Worm (Caenorhabditis elegans) whole organism, young adult: ENCODE results near the gene ZK1290.10.

Experiments
- B0019.2 ChIP-seq: fragments of 200-800 bp; sonication (Bioruptor generic); conservative IDR thresholded peaks from 2 replicates; pipeline ENCODE4 v1.3.6; 2022; ENCODE audit warnings: missing genetic modification reagents, missing genetic modification characterization, missing compliant biosample characterization
- B0261.1 ChIP-seq: sonication (generic microtip); optimal IDR thresholded peaks from 2 replicates; lab custom pipeline; 2016; ENCODE audit warnings: mild to moderate bottlenecking, missing genetic modification characterization, moderate library complexity, missing compliant biosample characterization
- C06A6.2 ChIP-seq: fragments of 200-800 bp; sonication (Bioruptor generic); conservative IDR thresholded peaks from 2 replicates; pipeline ENCODE4 v1.3.6; 2022; ENCODE audit warnings: missing genetic modification characterization, missing compliant biosample characterization
- F10E7.11 ChIP-seq: sonication (generic microtip); optimal IDR thresholded peaks from 2 replicates; lab custom pipeline; 2017; ENCODE audit warnings: mild to moderate bottlenecking, missing genetic modification characterization, moderate library complexity, missing compliant biosample characterization
- F22D6.2 ChIP-seq: sonication (generic microtip); optimal IDR thresholded peaks from 2 replicates; lab custom pipeline; 2016; ENCODE audit warnings: mild to moderate bottlenecking, missing genetic modification characterization, missing compliant biosample characterization
- F33H1.4 ChIP-seq: fragments of 200-800 bp; sonication (Bioruptor generic); IDR thresholded peaks from 2 replicates; pipeline ENCODE4 v1.3.6; 2022; ENCODE audit warnings: missing genetic modification reagents, missing genetic modification characterization, missing compliant biosample characterization
- F37B4.10 ChIP-seq: fragments of 200-800 bp; sonication (Bioruptor generic); IDR thresholded peaks from 2 replicates; pipeline ENCODE4 v1.3.6; 2022; ENCODE audit warnings: missing genetic modification characterization, missing compliant biosample characterization
- F52B5.7 ChIP-seq: sonication (generic microtip); optimal IDR thresholded peaks from 2 replicates; lab custom pipeline; 2016; ENCODE audit warnings: mild to moderate bottlenecking, missing genetic modification characterization, missing compliant biosample characterization
- T07F8.4 ChIP-seq: sonication (generic microtip); optimal IDR thresholded peaks from 2 replicates; lab custom pipeline; 2016; ENCODE audit warnings: mild to moderate bottlenecking, missing genetic modification characterization, moderate library complexity, missing compliant biosample characterization
- T26A5.8 ChIP-seq: sonication (generic microtip); optimal IDR thresholded peaks from 2 replicates; lab custom pipeline; 2016; ENCODE audit warnings: missing genetic modification characterization, missing compliant biosample characterization
- Y53F4B.3 ChIP-seq: fragments of 200-800 bp; sonication (Bioruptor generic); IDR thresholded peaks from 2 replicates; pipeline ENCODE4 v1.3.6; 2022; ENCODE audit warnings: missing genetic modification reagents, missing genetic modification characterization, missing compliant biosample characterization
- Y67H2A.10 ChIP-seq: fragments of 200-800 bp; sonication (Bioruptor generic); conservative IDR thresholded peaks from 2 replicates; pipeline ENCODE4 v1.3.6; 2022; ENCODE audit warnings: missing genetic modification reagents, missing genetic modification characterization, missing compliant biosample characterization
- Y79H2A.3 ChIP-seq: fragments of 200-800 bp; sonication (Bioruptor generic); conservative IDR thresholded peaks from 2 replicates; pipeline ENCODE4 v1.3.6; 2022; ENCODE audit warnings: missing genetic modification reagents, missing genetic modification characterization, missing compliant biosample characterization
- ZK185.1 ChIP-seq: sonication (generic microtip); optimal IDR thresholded peaks from 2 replicates; lab custom pipeline; 2016; ENCODE audit warnings: mild to moderate bottlenecking, missing genetic modification characterization, missing compliant biosample characterization; ENCODE audit not compliant: poor library complexity, severe bottlenecking
- akir-1 ChIP-seq: fragments of 200-800 bp; sonication (Bioruptor generic); optimal IDR thresholded peaks from 2 replicates; lab custom pipeline; 2018; ENCODE audit warnings: mild to moderate bottlenecking, missing genetic modification characterization, moderate library complexity, missing compliant biosample characterization
- aptf-3 ChIP-seq: fragments of 200-800 bp; sonication (Bioruptor generic); IDR thresholded peaks from 2 replicates; pipeline ENCODE4 v1.3.6; 2022; ENCODE audit warnings: missing genetic modification characterization, missing compliant biosample characterization
- atf-7 ChIP-seq: sonication (generic microtip); optimal IDR thresholded peaks from 2 replicates; lab custom pipeline; 2017; ENCODE audit warnings: mild to moderate bottlenecking, missing genetic modification characterization, missing compliant biosample characterization
- cebp-2 ChIP-seq: fragments of 200-800 bp; sonication (Bioruptor generic); IDR thresholded peaks from 2 replicates; pipeline ENCODE4 v1.3.6; 2022; ENCODE audit warnings: missing genetic modification characterization, missing compliant biosample characterization
- ceh-27 ChIP-seq: fragments of 200-800 bp; sonication (Bioruptor generic); optimal IDR thresholded peaks from 2 replicates; lab custom pipeline; 2018; ENCODE audit warnings: mild to moderate bottlenecking, missing genetic modification characterization, moderate library complexity, missing compliant biosample characterization
- ceh-58 ChIP-seq: fragments of 200-800 bp; sonication (Bioruptor generic); IDR thresholded peaks from 2 replicates; pipeline ENCODE4 v1.3.6; 2022; ENCODE audit warnings: missing genetic modification characterization, missing compliant biosample characterization
- dox-1 ChIP-seq: fragments of 200-800 bp; sonication (Bioruptor generic); IDR thresholded peaks from 2 replicates; pipeline ENCODE4 v1.3.6; 2022; ENCODE audit warnings: missing genetic modification reagents, missing genetic modification characterization, missing compliant biosample characterization
- dpff-1 ChIP-seq: sonication (generic microtip); optimal IDR thresholded peaks from 2 replicates; lab custom pipeline; 2017; ENCODE audit warnings: mild to moderate bottlenecking, missing genetic modification characterization, missing compliant biosample characterization
- dpl-1 ChIP-seq: fragments of 150-350 bp; optimal IDR thresholded peaks from 2 replicates; lab custom pipeline; 2014; ENCODE audit warnings: missing biosample characterization, missing genetic modification reagents, missing genetic modification characterization
- efl-1 ChIP-seq: fragments of 150-350 bp; optimal IDR thresholded peaks from 2 replicates; lab custom pipeline; 2014; ENCODE audit warnings: missing biosample characterization, missing genetic modification reagents, missing genetic modification characterization
- gei-17 ChIP-seq: fragments of 200-800 bp; sonication (Bioruptor generic); optimal IDR thresholded peaks from 2 replicates; lab custom pipeline; 2018; ENCODE audit warnings: mild to moderate bottlenecking, missing genetic modification characterization, missing compliant biosample characterization
- him-1 ChIP-seq: sonication (generic microtip); optimal IDR thresholded peaks from 2 replicates; lab custom pipeline; 2016; ENCODE audit warnings: missing genotype, missing genetic modification reagents, missing genetic modification characterization, missing compliant biosample characterization
- hmg-20 ChIP-seq: fragments of 200-800 bp; sonication (Bioruptor generic); IDR thresholded peaks from 2 replicates; pipeline ENCODE4 v1.3.6; 2022; ENCODE audit warnings: missing genetic modification reagents, missing genetic modification characterization, missing compliant biosample characterization
- lag-1 ChIP-seq: fragments of 200-800 bp; sonication (Bioruptor generic); IDR thresholded peaks from 2 replicates; pipeline ENCODE4 v1.3.6; 2022; ENCODE audit warnings: missing genetic modification reagents, missing genetic modification characterization, missing compliant biosample characterization
- lin-35 ChIP-seq, 3 experiments: fragments of 150-350 bp in 2 of 3; sonication (generic microtip) in 1 of 3; optimal IDR thresholded peaks; 2 replicates each; lab custom pipeline; 2014 to 2018; ENCODE audit warnings: missing biosample characterization in 3 of 3, missing genetic modification characterization in 3 of 3, missing genetic modification reagents in 3 of 3
- lin-54 ChIP-seq: fragments of 200-800 bp; sonication (Bioruptor generic); optimal IDR thresholded peaks from 2 replicates; lab custom pipeline; 2018; ENCODE audit warnings: mild to moderate bottlenecking, missing genetic modification characterization, missing compliant biosample characterization
- lsl-1 ChIP-seq: fragments of 200-800 bp; sonication (Bioruptor generic); optimal IDR thresholded peaks from 2 replicates; lab custom pipeline; 2018; ENCODE audit warnings: mild to moderate bottlenecking, missing genetic modification characterization, moderate library complexity, missing compliant biosample characterization
- mcd-1 ChIP-seq: fragments of 200-800 bp; sonication (Bioruptor generic); IDR thresholded peaks from 2 replicates; pipeline ENCODE4 v1.3.6; 2022; ENCODE audit warnings: missing genetic modification reagents, missing genetic modification characterization, missing compliant biosample characterization
- mes-4 ChIP-seq: sonication (generic microtip); optimal IDR thresholded peaks from 2 replicates; lab custom pipeline; 2016; ENCODE audit warnings: missing genotype, missing genetic modification characterization, missing compliant biosample characterization
- mxl-1 ChIP-seq: sonication (generic microtip); optimal IDR thresholded peaks from 2 replicates; lab custom pipeline; 2016; ENCODE audit warnings: missing genetic modification characterization, missing compliant biosample characterization
- nfya-2 ChIP-seq: fragments of 200-800 bp; sonication (Bioruptor generic); IDR thresholded peaks from 2 replicates; pipeline ENCODE4 v1.3.6; 2022; ENCODE audit warnings: missing genetic modification reagents, missing genetic modification characterization, missing compliant biosample characterization
- nhr-80 ChIP-seq: sonication (generic microtip); optimal IDR thresholded peaks from 2 replicates; lab custom pipeline; 2016; ENCODE audit warnings: missing genetic modification characterization, missing compliant biosample characterization
- nhr-90 ChIP-seq: sonication (generic microtip); optimal IDR thresholded peaks from 2 replicates; lab custom pipeline; 2016; ENCODE audit warnings: missing genotype, mild to moderate bottlenecking, missing genetic modification characterization, missing compliant biosample characterization
- pbrm-1 ChIP-seq: fragments of 200-800 bp; sonication (Bioruptor generic); IDR thresholded peaks from 2 replicates; pipeline ENCODE4 v1.3.6; 2022; ENCODE audit warnings: missing genetic modification reagents, missing genetic modification characterization, missing compliant biosample characterization
- pha-4 ChIP-seq: fragments of 150-350 bp; sonication (generic microtip); optimal IDR thresholded peaks from 2 replicates; lab custom pipeline; 2014; ENCODE audit warnings: missing biosample characterization, missing genetic modification reagents, missing genetic modification characterization
- sea-2 ChIP-seq: fragments of 200-800 bp; sonication (Bioruptor generic); IDR thresholded peaks from 2 replicates; pipeline ENCODE4 v1.3.6; 2022; ENCODE audit warnings: missing genetic modification characterization, missing compliant biosample characterization
- snpc-1.3 ChIP-seq: sonication (generic microtip); optimal IDR thresholded peaks from 2 replicates; lab custom pipeline; 2017; ENCODE audit warnings: missing genetic modification characterization, mild to moderate bottlenecking, missing compliant biosample characterization, antibody characterized with exemption, moderate library complexity, missing genotype, missing genetic modification reagents; ENCODE audit not compliant: insufficient read depth
- somi-1 ChIP-seq: fragments of 200-800 bp; sonication (Bioruptor generic); optimal IDR thresholded peaks from 2 replicates; lab custom pipeline; 2018; ENCODE audit warnings: mild to moderate bottlenecking, missing genetic modification characterization, missing compliant biosample characterization
- tbx-9 ChIP-seq: sonication (generic microtip); optimal IDR thresholded peaks from 2 replicates; lab custom pipeline; 2016; ENCODE audit warnings: borderline replicate concordance, missing genetic modification characterization, inconsistent platforms, missing compliant biosample characterization
- zfh-2 ChIP-seq: fragments of 200-800 bp; sonication (Bioruptor generic); conservative IDR thresholded peaks from 2 replicates; pipeline ENCODE4 v1.3.6; 2022; ENCODE audit warnings: missing genetic modification reagents, missing genetic modification characterization, missing compliant biosample characterization
- zim-3 ChIP-seq: sonication (generic microtip); optimal IDR thresholded peaks from 2 replicates; lab custom pipeline; 2017; ENCODE audit warnings: mild to moderate bottlenecking, missing genetic modification characterization, moderate library complexity, missing compliant biosample characterization
- ztf-18 ChIP-seq: sonication (generic microtip); optimal IDR thresholded peaks from 2 replicates; lab custom pipeline; 2016; ENCODE audit warnings: missing genotype, mild to moderate bottlenecking, missing genetic modification characterization, missing compliant biosample characterization
- ztf-22 ChIP-seq: fragments of 200-800 bp; sonication (Bioruptor generic); optimal IDR thresholded peaks from 2 replicates; lab custom pipeline; 2018; ENCODE audit warnings: mild to moderate bottlenecking, missing genetic modification characterization, moderate library complexity, missing compliant biosample characterization
- ztf-25 ChIP-seq: fragments of 200-800 bp; sonication (Bioruptor generic); IDR thresholded peaks from 2 replicates; pipeline ENCODE4 v1.3.6; 2022; ENCODE audit warnings: missing genetic modification reagents, missing genetic modification characterization, missing compliant biosample characterization
- ztf-3 ChIP-seq: fragments of 200-800 bp; sonication (Bioruptor generic); optimal IDR thresholded peaks from 2 replicates; lab custom pipeline; 2018; ENCODE audit warnings: mild to moderate bottlenecking, missing genetic modification characterization, missing compliant biosample characterization

The ZK1290.10 gene

ce11 chrII:7537603-7538230, 16.0 kb downstream of the ZK1290.10 start, which contains the start of gene nfi-1 (continued):
- TF ChIP-seq T07F8.4 (tag; lab: Kevin White, UChicago) (no peak), C06A6.2 (GFP tag; lab: Robert Waterston, UW) (no peak), cebp-2 (GFP tag; lab: Robert Waterston, UW) (no peak), F10E7.11 (tag; lab: Kevin White, UChicago) (no peak), F22D6.2 (tag; lab: Kevin White, UChicago) (no peak), akir-1 (GFP tag; lab: Kevin White, UChicago) (no peak), hmg-20 (GFP tag; lab: Robert Waterston, UW) (no peak), ZK185.1 (no peak), aptf-3 (GFP tag; lab: Robert Waterston, UW) (no peak), Y67H2A.10 (no peak), F37B4.10 (GFP tag; lab: Robert Waterston, UW) (no peak), dpff-1 (no peak), nhr-90 (tag; lab: Kevin White, UChicago) (no peak), lsl-1 (GFP tag; lab: Kevin White, UChicago) (peak; percentile 49), nhr-80 (tag; lab: Kevin White, UChicago) (peak; percentile 35), B0019.2 (GFP tag; lab: Robert Waterston, UW) (no peak), lin-54 (GFP tag; lab: Kevin White, UChicago) (peak; percentile 36), ceh-58 (no peak), F52B5.7 (no peak), ztf-3 (GFP tag; lab: Kevin White, UChicago) (no peak), him-1 (tag; lab: Kevin White, UChicago) (no peak), tbx-9 (no peak), F33H1.4 (no peak), T26A5.8 (tag; lab: Kevin White, UChicago) (no peak), Y53F4B.3 (GFP tag; lab: Robert Waterston, UW) (no peak), mes-4 (tag; lab: Kevin White, UChicago) (no peak), mxl-1 (tag; lab: Kevin White, UChicago) (no peak), dpl-1 (peak; percentile 22), gei-17 (no peak), ztf-18 (tag; lab: Kevin White, UChicago) (no peak), nfya-2 (GFP tag; lab: Robert Waterston, UW) (no peak), dox-1 (GFP tag; lab: Robert Waterston, UW) (peak; percentile 42; the same call in 1 of the 2 replicates), pbrm-1 (no peak), pha-4 (tag; lab: Kevin White, UChicago) (no peak), atf-7 (no peak), Y79H2A.3 (GFP tag; lab: Robert Waterston, UW) (no peak), ztf-22 (GFP tag; lab: Kevin White, UChicago) (no peak), zim-3 (tag; lab: Kevin White, UChicago) (no peak), somi-1 (GFP tag; lab: Kevin White, UChicago) (no peak), sea-2 (GFP tag; lab: Robert Waterston, UW) (no peak), mcd-1 (GFP tag; lab: Robert Waterston, UW) (peak; percentile 49; the same call in 1 of the 2 replicates), ztf-25 (GFP tag; lab: Robert Waterston, UW) (no peak), B0261.1 (no peak), efl-1 (GFP tag; lab: Kevin White, UChicago) (peak; percentile 59), ceh-27 (GFP tag; lab: Kevin White, UChicago) (peak; percentile 51), zfh-2 (no peak), lin-35 (GFP tag; optimal IDR thresholded peaks at IDR 0.05; lab: Kevin White, UChicago) (peak in 1 of 3 experiments; percentile 42), snpc-1.3 (tag; lab: Kevin White, UChicago) (no peak), lag-1 (GFP tag; lab: Robert Waterston, UW) (no peak)
